Fruit fly (Drosophila melanogaster): Measurements from ENCODE around the gene dgrn.

dgrn gene

DNA sequence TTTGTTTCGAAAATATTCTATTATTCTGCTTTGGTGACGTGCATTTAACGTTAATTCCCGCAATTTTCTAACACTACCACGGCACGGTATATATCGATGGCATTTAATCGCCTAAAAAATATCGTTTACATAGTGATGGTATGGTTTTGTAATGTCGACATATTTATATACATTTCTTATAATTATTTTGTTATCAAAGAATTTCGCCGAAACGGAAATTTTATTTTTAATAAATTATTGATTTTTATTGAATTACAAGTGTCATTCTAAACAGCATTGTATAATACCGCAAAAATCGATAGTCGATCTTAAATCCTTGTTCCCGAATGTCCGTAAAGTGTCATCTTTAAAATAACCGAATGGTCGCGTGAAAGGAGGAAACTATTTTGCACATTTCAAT is at the start of gene dgrn, which contains the start of gene Sec20:
TSS of gene dgrn (plus strand) at position 160 of the 400 bp plus-strand sequence.
TSS of gene Sec20 (minus strand) at position 77 of the 400 bp plus-strand sequence.
- peak; percentile 83 for TF ChIP-seq h (GFP tag; optimal IDR thresholded peaks at IDR 0.05)
- TF ChIP-seq Hnf4 (GFP tag; optimal IDR thresholded peaks at IDR 0.05) = peak; percentile 88
- TF ChIP-seq dmrt93B (GFP tag; optimal IDR thresholded peaks at IDR 0.05) = peak; percentile 45
- TF ChIP-seq usp (GFP tag; optimal IDR thresholded peaks at IDR 0.05) = no peak
- no peak for TF ChIP-seq N (GFP tag; optimal IDR thresholded peaks at IDR 0.05)
- TF ChIP-seq ey (GFP tag; optimal IDR thresholded peaks at IDR 0.05) = peak; percentile 50
- peak; percentile 70 for TF ChIP-seq Sp1 (GFP tag; optimal IDR thresholded peaks at IDR 0.05)
- peak; percentile 33 for TF ChIP-seq Myc (optimal IDR thresholded peaks at IDR 0.05)
- TF ChIP-seq pan (optimal IDR thresholded peaks at IDR 0.05) = no peak
- no peak for TF ChIP-seq Dif (GFP tag; optimal IDR thresholded peaks at IDR 0.05; ENCODE audit: partially characterized antibody)
- no peak for TF ChIP-seq GATAd (GFP tag; optimal IDR thresholded peaks at IDR 0.05)
- peak; percentile 27 for TF ChIP-seq Hr83 (GFP tag; optimal IDR thresholded peaks at IDR 0.05; ENCODE audit: poor library complexity, severe bottlenecking)
- no peak for TF ChIP-seq lola (GFP tag; optimal IDR thresholded peaks at IDR 0.05)
- no peak for TF ChIP-seq Hr78 (GFP tag; optimal IDR thresholded peaks at IDR 0.05)
- peak; percentile 46 for TF ChIP-seq CrebA (GFP tag; optimal IDR thresholded peaks at IDR 0.05; ENCODE audit: borderline replicate concordance)
- peak; percentile 82 for TF ChIP-seq rgr (GFP tag; optimal IDR thresholded peaks at IDR 0.05)
- TF ChIP-seq Dfd (GFP tag; optimal IDR thresholded peaks at IDR 0.05) = no peak
- TF ChIP-seq woc (GFP tag; optimal IDR thresholded peaks at IDR 0.05) = peak; percentile 76
- TF ChIP-seq tai (GFP tag; optimal IDR thresholded peaks at IDR 0.05) = no peak
- TF ChIP-seq fru (GFP tag; optimal IDR thresholded peaks at IDR 0.05) = peak; percentile 67
- TF ChIP-seq Rel (GFP tag; optimal IDR thresholded peaks at IDR 0.05) = peak; percentile 25
- peak; percentile 41 for TF ChIP-seq Rel (tag; optimal IDR thresholded peaks at IDR 0.05)
- peak in 1 of 2 experiments; percentile 79 for TF ChIP-seq foxo (GFP tag; optimal IDR thresholded peaks at IDR 0.05)
- no peak for TF ChIP-seq dl (GFP tag; optimal IDR thresholded peaks at IDR 0.05; ENCODE audit: insufficient read depth in 1 of 2, partially characterized antibody in 2 of 2)
- TF ChIP-seq psq (GFP tag; optimal IDR thresholded peaks at IDR 0.05) = peak; percentile 68
- TF ChIP-seq Mio (GFP tag; optimal IDR thresholded peaks at IDR 0.05) = no peak
- peak; percentile 77 for TF ChIP-seq OdsH (GFP tag; optimal IDR thresholded peaks at IDR 0.05)
- TF ChIP-seq Vsx2 (GFP tag; optimal IDR thresholded peaks at IDR 0.05; ENCODE audit: partially characterized antibody) = no peak
- TF ChIP-seq CG32264 (GFP tag; optimal IDR thresholded peaks at IDR 0.05) = peak; percentile 21
- peak; percentile 78 for TF ChIP-seq HLH106 (tag; optimal IDR thresholded peaks at IDR 0.05)
- TF ChIP-seq brk (GFP tag; optimal IDR thresholded peaks at IDR 0.05) = peak; percentile 92
- no peak for TF ChIP-seq Abd-B (GFP tag; optimal IDR thresholded peaks at IDR 0.05)
- peak; percentile 48 for TF ChIP-seq CG9705 (GFP tag; optimal IDR thresholded peaks at IDR 0.05)
- TF ChIP-seq Jra (GFP tag; optimal IDR thresholded peaks at IDR 0.05) = peak; percentile 86
- TF ChIP-seq br (GFP tag; optimal IDR thresholded peaks at IDR 0.05) = peak; percentile 70
- TF ChIP-seq dsf (GFP tag; optimal IDR thresholded peaks at IDR 0.05; ENCODE audit: borderline replicate concordance) = peak; percentile 58
- peak; percentile 78 for TF ChIP-seq sage (GFP tag; optimal IDR thresholded peaks at IDR 0.05)
- no peak for TF ChIP-seq jim (GFP tag; optimal IDR thresholded peaks at IDR 0.05)
- TF ChIP-seq sv (GFP tag; optimal IDR thresholded peaks at IDR 0.05) = peak; percentile 68

DNA sequence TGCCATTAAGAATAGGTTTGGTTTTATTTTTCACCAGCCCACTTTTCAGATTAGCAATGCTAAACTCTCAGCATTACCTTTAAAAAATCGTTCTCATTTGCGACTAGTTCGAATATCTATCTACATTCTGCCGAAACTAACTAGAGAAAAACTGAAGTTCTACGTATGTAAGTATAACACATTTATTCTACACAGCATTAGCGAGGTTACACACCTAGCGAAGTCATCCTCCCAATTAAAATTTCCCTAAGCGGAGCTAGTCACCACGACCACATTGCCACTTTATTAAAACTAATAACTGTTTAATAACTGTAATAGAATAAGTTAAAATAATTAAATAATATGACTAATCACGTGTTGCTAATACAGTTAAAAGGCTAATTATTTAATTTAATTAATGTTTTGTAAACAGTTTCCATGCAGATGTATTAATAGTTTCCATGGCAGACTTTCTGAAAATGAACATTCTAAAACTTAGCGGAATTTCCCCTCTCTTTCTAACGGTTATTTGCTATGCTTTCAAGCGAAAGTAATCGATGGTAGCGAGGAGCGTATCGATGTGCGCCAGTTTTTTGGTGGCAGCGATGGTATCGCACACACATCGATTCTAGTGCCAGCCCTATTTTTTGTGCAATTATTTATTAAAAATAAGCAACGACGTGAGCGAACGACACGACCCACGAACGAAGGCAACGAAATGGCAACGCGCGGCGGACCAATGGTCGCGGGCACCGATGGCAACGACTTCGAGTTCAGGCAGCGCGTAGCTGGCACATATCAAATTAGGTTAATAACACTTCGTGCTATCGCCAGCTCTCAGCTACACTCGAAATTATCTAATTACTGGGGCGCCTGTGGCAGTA is 45.5 kb upstream of the dgrn start, which contains the start of gene jagn:
TSS of gene jagn (plus strand) at position 585 of the 863 bp plus-strand sequence.
- TF ChIP-seq CG9705 (GFP tag; optimal IDR thresholded peaks at IDR 0.05) = peak; percentile 31
- TF ChIP-seq Hr83 (GFP tag; optimal IDR thresholded peaks at IDR 0.05; ENCODE audit: poor library complexity, severe bottlenecking) = peak; percentile 95
- no peak for TF ChIP-seq Dif (GFP tag; optimal IDR thresholded peaks at IDR 0.05; ENCODE audit: partially characterized antibody)
- TF ChIP-seq fru (GFP tag; optimal IDR thresholded peaks at IDR 0.05) = peak; percentile 43
- TF ChIP-seq br (GFP tag; optimal IDR thresholded peaks at IDR 0.05) = peak; percentile 55
- TF ChIP-seq Hr78 (GFP tag; optimal IDR thresholded peaks at IDR 0.05) = no peak
- TF ChIP-seq pan (optimal IDR thresholded peaks at IDR 0.05) = no peak
- TF ChIP-seq dl (GFP tag; optimal IDR thresholded peaks at IDR 0.05; ENCODE audit: insufficient read depth in 1 of 2, partially characterized antibody in 2 of 2) = no peak
- peak; percentile 63 for TF ChIP-seq dsf (GFP tag; optimal IDR thresholded peaks at IDR 0.05; ENCODE audit: borderline replicate concordance)
- peak; percentile 9 for TF ChIP-seq Sp1 (GFP tag; optimal IDR thresholded peaks at IDR 0.05)
- no peak for TF ChIP-seq woc (GFP tag; optimal IDR thresholded peaks at IDR 0.05)
- TF ChIP-seq foxo (GFP tag; optimal IDR thresholded peaks at IDR 0.05) = peak in 1 of 2 experiments; percentile 56
- TF ChIP-seq Abd-B (GFP tag; optimal IDR thresholded peaks at IDR 0.05) = no peak
- TF ChIP-seq dmrt93B (GFP tag; optimal IDR thresholded peaks at IDR 0.05) = peak; percentile 49
- no peak for TF ChIP-seq lola (GFP tag; optimal IDR thresholded peaks at IDR 0.05)
- TF ChIP-seq sv (GFP tag; optimal IDR thresholded peaks at IDR 0.05) = peak; percentile 52
- peak; percentile 75 for TF ChIP-seq rgr (GFP tag; optimal IDR thresholded peaks at IDR 0.05)
- TF ChIP-seq Hnf4 (GFP tag; optimal IDR thresholded peaks at IDR 0.05) = no peak
- TF ChIP-seq sage (GFP tag; optimal IDR thresholded peaks at IDR 0.05) = peak; percentile 57
- TF ChIP-seq N (GFP tag; optimal IDR thresholded peaks at IDR 0.05) = no peak
- TF ChIP-seq CG32264 (GFP tag; optimal IDR thresholded peaks at IDR 0.05) = peak; percentile 26
- no peak for TF ChIP-seq Vsx2 (GFP tag; optimal IDR thresholded peaks at IDR 0.05; ENCODE audit: partially characterized antibody)
- TF ChIP-seq Jra (GFP tag; optimal IDR thresholded peaks at IDR 0.05) = peak; percentile 68
- TF ChIP-seq psq (GFP tag; optimal IDR thresholded peaks at IDR 0.05) = peak; percentile 50
- TF ChIP-seq usp (GFP tag; optimal IDR thresholded peaks at IDR 0.05) = no peak
- no peak for TF ChIP-seq Rel (GFP tag; optimal IDR thresholded peaks at IDR 0.05)
- peak; percentile 63 for TF ChIP-seq Rel (tag; optimal IDR thresholded peaks at IDR 0.05)
- peak; percentile 29 for TF ChIP-seq Mio (GFP tag; optimal IDR thresholded peaks at IDR 0.05)
- peak; percentile 51 for TF ChIP-seq ey (GFP tag; optimal IDR thresholded peaks at IDR 0.05)
- peak; percentile 85 for TF ChIP-seq Myc (optimal IDR thresholded peaks at IDR 0.05)
- TF ChIP-seq CrebA (GFP tag; optimal IDR thresholded peaks at IDR 0.05; ENCODE audit: borderline replicate concordance) = no peak
- TF ChIP-seq HLH106 (tag; optimal IDR thresholded peaks at IDR 0.05) = peak; percentile 41
- peak; percentile 80 for TF ChIP-seq jim (GFP tag; optimal IDR thresholded peaks at IDR 0.05)
- no peak for TF ChIP-seq brk (GFP tag; optimal IDR thresholded peaks at IDR 0.05)
- no peak for TF ChIP-seq Dfd (GFP tag; optimal IDR thresholded peaks at IDR 0.05)
- TF ChIP-seq h (GFP tag; optimal IDR thresholded peaks at IDR 0.05) = peak; percentile 63
- TF ChIP-seq GATAd (GFP tag; optimal IDR thresholded peaks at IDR 0.05) = peak; percentile 68
- no peak for TF ChIP-seq tai (GFP tag; optimal IDR thresholded peaks at IDR 0.05)
- peak; percentile 47 for TF ChIP-seq OdsH (GFP tag; optimal IDR thresholded peaks at IDR 0.05)
